Fruit fly (Drosophila melanogaster) whole organism, prepupa: Measurements from ENCODE around the gene CG31780.
"Not testable (repeated sequence)": the region's sequence is repeated elsewhere in the genome, so short reads cannot be mapped to it uniquely, and the experiment has no call there.

Source experiments
- CG10631 ChIP-seq: fragments of 200-800 bp; sonication (Bioruptor generic); optimal IDR thresholded peaks from 2 replicates; lab custom pipeline; 2016; ENCODE audit warnings: missing biosample characterization, missing genetic modification characterization
- CG10669 ChIP-seq: fragments of 200-800 bp; sonication (Bioruptor generic); optimal IDR thresholded peaks from 3 replicates; lab custom pipeline; 2018; ENCODE audit warnings: missing biosample characterization, mild to moderate bottlenecking, missing genetic modification characterization, moderate library complexity
- CG15336 ChIP-seq: fragments of 200-800 bp; sonication (Bioruptor generic); IDR thresholded peaks from 2 replicates; pipeline ENCODE4 v1.3.6; 2022; ENCODE audit warnings: missing biosample characterization, missing genetic modification characterization
- CG3032 ChIP-seq: fragments of 200-800 bp; optimal IDR thresholded peaks from 2 replicates; lab custom pipeline; 2019; ENCODE audit warnings: missing biosample characterization, mild to moderate bottlenecking, missing genetic modification characterization, moderate library complexity
- CG31627 ChIP-seq: fragments of 200-800 bp; sonication (Bioruptor generic); optimal IDR thresholded peaks from 3 replicates; lab custom pipeline; 2016; ENCODE audit warnings: missing biosample characterization, missing genetic modification characterization
- CG3919 ChIP-seq: fragments of 200-800 bp; sonication (Bioruptor generic); optimal IDR thresholded peaks from 3 replicates; lab custom pipeline; 2016; ENCODE audit warnings: missing biosample characterization, missing genetic modification characterization
- CG6792 ChIP-seq: fragments of 200-800 bp; sonication (Bioruptor generic); optimal IDR thresholded peaks from 3 replicates; lab custom pipeline; 2016; ENCODE audit warnings: missing biosample characterization, missing genetic modification characterization
- CG6854 ChIP-seq: fragments of 200-800 bp; sonication (Bioruptor generic); optimal IDR thresholded peaks from 2 replicates; lab custom pipeline; 2017; ENCODE audit warnings: missing biosample characterization, mild to moderate bottlenecking, missing genetic modification characterization
- Eip93F ChIP-seq: fragments of 200-800 bp; sonication (Bioruptor generic); optimal IDR thresholded peaks from 2 replicates; lab custom pipeline; 2016; ENCODE audit warnings: missing biosample characterization, mild to moderate bottlenecking, missing genetic modification characterization
- Sox15 ChIP-seq: fragments of 200-800 bp; sonication (Bioruptor generic); optimal IDR thresholded peaks from 3 replicates; lab custom pipeline; 2016; ENCODE audit warnings: missing biosample characterization, missing genetic modification characterization
- acj6 ChIP-seq: fragments of 200-800 bp; sonication (Bioruptor generic); optimal IDR thresholded peaks from 3 replicates; lab custom pipeline; 2016; ENCODE audit warnings: missing biosample characterization, missing genetic modification characterization
- cyc ChIP-seq: fragments of 200-800 bp; sonication (Bioruptor generic); optimal IDR thresholded peaks from 3 replicates; lab custom pipeline; 2016; ENCODE audit warnings: missing biosample characterization, missing genetic modification characterization
- eg ChIP-seq: fragments of 200-800 bp; sonication (Bioruptor generic); IDR thresholded peaks from 3 replicates; pipeline ENCODE4 v1.3.6; 2022; ENCODE audit warnings: missing biosample characterization, missing genetic modification characterization
- esn ChIP-seq: fragments of 200-800 bp; sonication (Bioruptor generic); optimal IDR thresholded peaks from 2 replicates; lab custom pipeline; 2016; ENCODE audit warnings: missing biosample characterization, mild to moderate bottlenecking, missing genetic modification characterization, moderate library complexity
- fd59A ChIP-seq: fragments of 200-800 bp; sonication (Bioruptor generic); optimal IDR thresholded peaks from 2 replicates; lab custom pipeline; 2017; ENCODE audit warnings: missing biosample characterization, mild to moderate bottlenecking, missing genetic modification characterization, missing genetic modification reagents
- lz ChIP-seq: fragments of 200-800 bp; sonication (Bioruptor generic); optimal IDR thresholded peaks from 3 replicates; lab custom pipeline; 2016; ENCODE audit warnings: missing biosample characterization, missing genetic modification characterization
- pdm3 ChIP-seq: fragments of 200-800 bp; sonication (Bioruptor generic); optimal IDR thresholded peaks from 3 replicates; lab custom pipeline; 2016; ENCODE audit warnings: missing biosample characterization, missing genetic modification characterization
- salr ChIP-seq, 2 experiments: fragments of 200-800 bp; sonication (Bioruptor generic); optimal IDR thresholded peaks; 3 replicates each; lab custom pipeline; 2016 to 2018; ENCODE audit warnings: missing biosample characterization in 2 of 2, missing genetic modification characterization in 2 of 2, mild to moderate bottlenecking in 1 of 2
- ss ChIP-seq, 2 experiments: fragments of 200-800 bp; sonication (Bioruptor generic); optimal IDR thresholded peaks; 2 replicates in 1 of 2; 3 replicates in 1 of 2; lab custom pipeline; 2017 to 2018; ENCODE audit warnings: mild to moderate bottlenecking in 2 of 2, missing biosample characterization in 2 of 2, missing genetic modification characterization in 2 of 2, moderate library complexity in 1 of 2
- topi ChIP-seq: fragments of 200-800 bp; sonication (Bioruptor generic); optimal IDR thresholded peaks from 3 replicates; lab custom pipeline; 2016; ENCODE audit warnings: missing biosample characterization, missing genetic modification characterization

CG31780 gene

dm6 chr2L:15695738-15696137, at the start of gene CG31780:
TSS of gene CG31780 (plus strand) at chr2L:15696038.
- not testable (repeated sequence) for TF ChIP-seq esn (GFP tag; lab: Kevin White, UChicago); salr (GFP tag; optimal IDR thresholded peaks at IDR 0.05; lab: Kevin White, UChicago); CG6854 (GFP tag; lab: Kevin White, UChicago)

dm6 chr2L:15659374-15659773, 36.5 kb upstream of the CG31780 start, which contains the start of gene CG44141:
TSS of gene CG44141 (minus strand) at chr2L:15659474.
- not testable (repeated sequence) for TF ChIP-seq fd59A (GFP tag; lab: Kevin White, UChicago); CG15336 (GFP tag; lab: Robert Waterston, UW); lz

DNA sequence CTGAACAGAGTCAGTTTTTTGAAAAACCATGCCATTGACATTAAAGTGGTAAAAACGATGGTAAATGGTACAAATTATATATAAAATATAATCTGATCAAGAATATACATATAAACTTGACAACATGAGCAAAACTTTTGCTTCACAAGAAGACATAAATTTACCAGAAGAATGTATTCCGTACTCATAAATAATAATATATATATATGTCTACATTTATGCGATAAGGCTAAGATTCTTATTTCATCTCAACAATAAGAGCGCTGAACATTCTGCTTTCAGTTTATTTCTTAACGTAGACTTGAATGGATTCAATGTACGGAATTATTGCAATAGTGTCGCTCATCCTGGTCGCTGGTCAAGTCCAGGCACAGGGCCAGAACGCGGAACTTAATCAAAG, 35.1 kb upstream of the CG31780 start, which contains the start of gene CG18477:
Gene CG18477, plus strand, starts transcription at position 301 of the 400 bp plus-strand sequence.
- TF ChIP-seq CG31627, pdm3, CG6854 (GFP tag; lab: Kevin White, UChicago): not testable (repeated sequence)

DNA sequence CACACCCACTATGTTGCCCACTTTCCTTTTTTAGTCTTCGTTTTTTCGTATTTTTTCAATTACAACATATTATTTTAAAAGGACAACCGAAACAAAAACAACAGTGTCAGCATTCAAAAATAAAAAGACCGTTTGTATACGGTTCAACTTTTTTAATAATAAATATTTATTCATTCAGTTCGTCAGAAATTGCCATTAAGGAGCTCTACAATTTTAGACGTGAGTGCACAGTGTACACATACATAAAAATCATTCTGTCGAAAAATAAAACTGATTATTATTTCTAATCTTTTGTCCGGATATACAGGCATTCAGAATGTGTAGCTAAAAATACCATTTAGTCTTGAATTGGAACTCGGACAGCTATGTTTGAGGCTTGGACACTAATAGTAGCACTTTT, 26.0 kb upstream of the CG31780 start, which contains the start of gene CG18478:
Gene CG18478, plus strand, starts transcription at position 301 of the 400 bp plus-strand sequence.
- not testable (repeated sequence) for TF ChIP-seq ss (GFP tag; optimal IDR thresholded peaks at IDR 0.05; lab: Kevin White, UChicago); CG3032 (tag; lab: Kevin White, UChicago); topi

DNA sequence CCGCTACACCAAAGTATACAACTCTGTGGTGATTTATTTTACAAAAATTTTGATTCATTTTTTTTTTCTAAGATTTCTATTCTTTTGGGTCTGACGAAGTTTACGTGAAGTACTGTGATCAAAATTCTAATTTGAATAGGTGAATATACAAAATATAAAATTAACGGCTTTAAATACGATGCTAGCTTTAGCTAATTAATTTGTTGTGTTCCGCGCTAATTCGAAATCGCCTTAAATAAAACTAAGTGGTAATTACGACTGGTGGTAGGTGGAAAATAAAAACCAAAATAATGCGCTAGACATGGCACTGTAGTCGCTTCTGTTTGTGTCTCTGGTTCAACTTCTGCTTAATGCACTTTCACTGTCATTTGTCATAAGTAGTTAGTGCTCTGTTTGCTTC, 19.8 kb upstream of the CG31780 start, which contains the start of gene CG43923:
Gene CG43923, minus strand, starts transcription at position 101 of the 400 bp plus-strand sequence.
- not testable (repeated sequence) for TF ChIP-seq CG6792; CG10631; acj6 (GFP tag; lab: Kevin White, UChicago)

- TF ChIP-seq fd59A (GFP tag; lab: Kevin White, UChicago); acj6 (GFP tag; lab: Kevin White, UChicago); eg (GFP tag; lab: Robert Waterston, UW): not testable (repeated sequence)
Observed at dm6 chr2L:15694371-15694770, 1.5 kb upstream of the CG31780 start, which contains the start of gene CG44140. TSS of gene CG44140 (minus strand) at chr2L:15694471.

DNA sequence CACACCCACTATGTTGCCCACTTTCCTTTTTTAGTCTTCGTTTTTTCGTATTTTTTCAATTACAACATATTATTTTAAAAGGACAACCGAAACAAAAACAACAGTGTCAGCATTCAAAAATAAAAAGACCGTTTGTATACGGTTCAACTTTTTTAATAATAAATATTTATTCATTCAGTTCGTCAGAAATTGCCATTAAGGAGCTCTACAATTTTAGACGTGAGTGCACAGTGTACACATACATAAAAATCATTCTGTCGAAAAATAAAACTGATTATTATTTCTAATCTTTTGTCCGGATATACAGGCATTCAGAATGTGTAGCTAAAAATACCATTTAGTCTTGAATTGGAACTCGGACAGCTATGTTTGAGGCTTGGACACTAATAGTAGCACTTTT, 9.0 kb downstream of the CG31780 start, which contains the start of gene CG31827:
Gene CG31827, plus strand, starts transcription at position 301 of the 400 bp plus-strand sequence.
- not testable (repeated sequence) for TF ChIP-seq acj6 (GFP tag; lab: Kevin White, UChicago); cyc (GFP tag; lab: Kevin White, UChicago); Sox15

DNA sequence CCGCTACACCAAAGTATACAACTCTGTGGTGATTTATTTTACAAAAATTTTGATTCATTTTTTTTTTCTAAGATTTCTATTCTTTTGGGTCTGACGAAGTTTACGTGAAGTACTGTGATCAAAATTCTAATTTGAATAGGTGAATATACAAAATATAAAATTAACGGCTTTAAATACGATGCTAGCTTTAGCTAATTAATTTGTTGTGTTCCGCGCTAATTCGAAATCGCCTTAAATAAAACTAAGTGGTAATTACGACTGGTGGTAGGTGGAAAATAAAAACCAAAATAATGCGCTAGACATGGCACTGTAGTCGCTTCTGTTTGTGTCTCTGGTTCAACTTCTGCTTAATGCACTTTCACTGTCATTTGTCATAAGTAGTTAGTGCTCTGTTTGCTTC, 15.2 kb downstream of the CG31780 start, which contains the start of gene CG43924:
Gene CG43924, minus strand, starts transcription at position 101 of the 400 bp plus-strand sequence.
- not testable (repeated sequence) for TF ChIP-seq ss (GFP tag; optimal IDR thresholded peaks at IDR 0.05; lab: Kevin White, UChicago); fd59A (GFP tag; lab: Kevin White, UChicago); CG15336 (GFP tag; lab: Robert Waterston, UW)

DNA sequence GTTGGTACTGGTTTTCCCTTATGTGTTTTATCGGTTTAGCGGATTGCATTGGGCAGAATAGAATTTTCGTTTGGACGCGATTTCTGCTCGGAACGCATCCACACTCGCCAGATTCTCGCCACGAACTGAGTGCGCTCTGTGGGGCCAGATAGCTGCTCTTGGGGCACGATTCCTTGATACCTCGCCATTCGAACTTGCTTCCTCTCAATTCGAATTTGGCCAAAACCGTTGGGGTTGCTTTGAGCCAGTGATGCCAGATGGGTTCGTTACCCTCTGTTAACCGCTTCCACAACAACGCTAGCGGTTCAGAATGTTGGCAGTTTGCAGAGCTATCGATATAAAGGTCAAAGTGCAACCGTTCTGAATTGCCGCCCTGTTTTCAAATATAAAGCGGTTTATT, 22.3 kb downstream of the CG31780 start, which contains the start of gene stol:
Gene stol, minus strand, starts transcription at position 101 of the 400 bp plus-strand sequence.
- not testable (repeated sequence) for TF ChIP-seq Eip93F (GFP tag; lab: Kevin White, UChicago); CG10669; CG3919
